Fruit fly (Drosophila melanogaster) whole organism, adult: ENCODE measurements around the gene CG14130.

ENCODE experiments used
- CG11617 ChIP-seq: fragments of 200-800 bp; sonication (Bioruptor generic); optimal IDR thresholded peaks from 2 replicates; lab custom pipeline; 2017; ENCODE audit warnings: mild to moderate bottlenecking, missing biosample characterization, missing genetic modification reagents, missing genetic modification characterization
- CG12768 ChIP-seq: fragments of 200-800 bp; sonication (Bioruptor generic); optimal IDR thresholded peaks from 2 replicates; lab custom pipeline; 2017; ENCODE audit warnings: missing biosample characterization, missing genetic modification characterization, mild to moderate bottlenecking, moderate library complexity, missing genetic modification reagents
- CG14711 ChIP-seq: fragments of 200-800 bp; sonication (Bioruptor generic); optimal IDR thresholded peaks from 2 replicates; lab custom pipeline; 2018; ENCODE audit warnings: missing biosample characterization, mild to moderate bottlenecking, missing genetic modification characterization, moderate library complexity
- CG1620 ChIP-seq: fragments of 200-800 bp; sonication (Bioruptor generic); optimal IDR thresholded peaks from 2 replicates; lab custom pipeline; 2016; ENCODE audit warnings: missing biosample characterization, missing genetic modification characterization
- CG33017 ChIP-seq: fragments of 200-800 bp; sonication (Bioruptor generic); optimal IDR thresholded peaks from 2 replicates; lab custom pipeline; 2018; ENCODE audit warnings: missing biosample characterization, mild to moderate bottlenecking, missing genetic modification characterization, moderate library complexity
- CG7045 ChIP-seq: fragments of 200-800 bp; sonication (Bioruptor generic); optimal IDR thresholded peaks from 2 replicates; lab custom pipeline; 2017; ENCODE audit warnings: missing biosample characterization, mild to moderate bottlenecking, missing genetic modification characterization
- Clk ChIP-seq: fragments of 200-800 bp; sonication (Bioruptor generic); optimal IDR thresholded peaks from 2 replicates; lab custom pipeline; 2017; ENCODE audit warnings: missing biosample characterization, missing genetic modification characterization
- Crg-1 ChIP-seq: fragments of 200-800 bp; sonication (Bioruptor generic); optimal IDR thresholded peaks from 2 replicates; lab custom pipeline; 2016; ENCODE audit warnings: missing biosample characterization, missing genetic modification characterization
- Mnt ChIP-seq: fragments of 200-800 bp; sonication (Bioruptor generic); optimal IDR thresholded peaks from 2 replicates; lab custom pipeline; 2016; ENCODE audit warnings: missing biosample characterization, mild to moderate bottlenecking, missing genetic modification characterization
- kay ChIP-seq: fragments of 200-800 bp; sonication (Bioruptor generic); peaks from one replicate; lab custom pipeline; 2016; ENCODE audit warnings: missing biosample characterization, missing genetic modification characterization, borderline replicate concordance
- pad ChIP-seq: fragments of 200-800 bp; sonication (Bioruptor generic); optimal IDR thresholded peaks from 3 replicates; lab custom pipeline; 2017; ENCODE audit warnings: missing biosample characterization, missing genetic modification characterization, mild to moderate bottlenecking, moderate library complexity, missing genetic modification reagents
- toe ChIP-seq: fragments of 200-800 bp; sonication (Bioruptor generic); optimal IDR thresholded peaks from 2 replicates; lab custom pipeline; 2016; ENCODE audit warnings: missing biosample characterization, missing genetic modification characterization

dm6 chr3L:11801622-11802021 lies 13.6 kb upstream of the CG14130 start:
- TF ChIP-seq CG7045 (no peak), kay (GFP tag; lab: Kevin White, UChicago) (no peak), CG12768 (GFP tag; lab: Kevin White, UChicago) (no peak), pad (GFP tag; lab: Kevin White, UChicago) (no peak), Clk (no peak), CG33017 (tag; lab: Kevin White, UChicago) (no peak), toe (no peak), Crg-1 (GFP tag; lab: Kevin White, UChicago) (no peak), CG1620 (GFP tag; lab: Kevin White, UChicago) (no peak), CG11617 (GFP tag; lab: Kevin White, UChicago) (no peak), CG14711 (tag; lab: Kevin White, UChicago) (no peak), Mnt (no peak)
